Fruit fly (Drosophila melanogaster): ENCODE data around the gene ImpL2.

Gene ImpL2

DNA sequence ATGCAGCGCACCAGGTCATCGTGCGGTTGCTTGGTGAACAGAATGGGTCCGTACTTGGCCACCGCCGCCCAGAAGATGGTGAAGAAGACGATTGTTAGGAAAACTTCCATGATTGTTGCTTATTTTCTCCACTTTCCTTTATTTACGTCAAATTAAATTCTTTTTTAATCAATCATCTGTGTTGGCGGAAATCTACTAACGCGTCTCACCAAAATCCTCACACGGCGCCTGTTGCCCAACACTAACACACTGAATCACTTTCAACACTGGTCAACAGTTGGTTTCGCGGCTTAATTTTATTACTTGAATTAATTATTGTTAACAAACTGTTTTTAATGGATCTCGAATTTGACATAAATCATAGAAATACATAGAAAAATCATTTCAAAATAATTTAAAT is 49.3 kb downstream of the ImpL2 start, which contains the start of gene VhaM9.7-c (continued):
- TF ChIP-seq B-H2 (GFP tag; optimal IDR thresholded peaks at IDR 0.05) (peak; percentile 70), gcm (GFP tag; optimal IDR thresholded peaks at IDR 0.05) (no peak), fu2 (GFP tag; optimal IDR thresholded peaks at IDR 0.05) (peak; percentile 53), lilli (GFP tag; optimal IDR thresholded peaks at IDR 0.05) (peak; percentile 49), CG1024 (GFP tag; IDR thresholded peaks at IDR 0.05) (0 out of 2 replicates have a peak, but pooled peaks have one; percentile 7), bbx (GFP tag; IDR thresholded peaks at IDR 0.05; ENCODE audit: partially characterized antibody) (0 out of 2 replicates have a peak, but pooled peaks have one; percentile 17), caup (GFP tag; optimal IDR thresholded peaks at IDR 0.05; ENCODE audit: severe bottlenecking) (peak; percentile 43), CG15601 (tag; optimal IDR thresholded peaks at IDR 0.05) (peak; percentile 9), gem (tag; optimal IDR thresholded peaks at IDR 0.05) (no peak), CG1647 (GFP tag; optimal IDR thresholded peaks at IDR 0.05) (peak; percentile 6), CG8924 (tag; optimal IDR thresholded peaks at IDR 0.05) (no peak), tap (tag; optimal IDR thresholded peaks at IDR 0.05) (no peak), Dref (GFP tag; IDR thresholded peaks at IDR 0.05) (no peak), crol (GFP tag; IDR thresholded peaks at IDR 0.05) (no peak), Gsc (GFP tag; IDR thresholded peaks at IDR 0.05) (no peak), crp (GFP tag; optimal IDR thresholded peaks at IDR 0.05) (peak; percentile 56 to 87), CG31441 (GFP tag; IDR thresholded peaks at IDR 0.05) (no peak), slbo (GFP tag; IDR thresholded peaks at IDR 0.05) (peak; percentile 53; the same call in 1 of the 2 replicates), CG31365 (tag; optimal IDR thresholded peaks at IDR 0.05) (no peak), CG7987 (GFP tag; optimal IDR thresholded peaks at IDR 0.05) (peak; percentile 39), Lim3 (GFP tag; IDR thresholded peaks at IDR 0.05) (no peak), phol (tag; optimal IDR thresholded peaks at IDR 0.05) (peak; percentile 39), sens (GFP tag) (peak; percentile 78), sisA (GFP tag; IDR thresholded peaks at IDR 0.05) (no peak; the same call in 1 of the 2 replicates), CG31224 (GFP tag; IDR thresholded peaks at IDR 0.05) (no peak), Sox100B (GFP tag; optimal IDR thresholded peaks at IDR 0.05) (no peak), Ets97D (GFP tag; optimal IDR thresholded peaks at IDR 0.05) (peak; percentile 65), CG18599 (GFP tag; optimal IDR thresholded peaks at IDR 0.05) (peak; percentile 28), bcd (GFP tag; optimal IDR thresholded peaks at IDR 0.05) (peak; percentile 17), trem (tag; optimal IDR thresholded peaks at IDR 0.05) (peak; percentile 65), CG18262 (tag; optimal IDR thresholded peaks at IDR 0.05) (no peak), fd3F (GFP tag; optimal IDR thresholded peaks at IDR 0.05) (no peak), CG11093 (GFP tag; IDR thresholded peaks at IDR 0.05) (no peak), stwl (tag; optimal IDR thresholded peaks at IDR 0.05) (peak; percentile 96), CG6765 (GFP tag; optimal IDR thresholded peaks at IDR 0.05) (no peak), CG2889 (GFP tag; IDR thresholded peaks at IDR 0.05) (no peak), pho (GFP tag; optimal IDR thresholded peaks at IDR 0.05) (no peak), CG30403 (GFP tag; optimal IDR thresholded peaks at IDR 0.05) (peak; percentile 47), row (GFP tag; IDR thresholded peaks at IDR 0.05) (0 out of 3 replicates have a peak, but pooled peaks have one; percentile 7), CG34224 (GFP tag; IDR thresholded peaks at IDR 0.05; ENCODE audit: partially characterized antibody) (peak; percentile 15; the same call in 1 of the 3 replicates), CG4424 (GFP tag; optimal IDR thresholded peaks at IDR 0.05) (peak; percentile 30), gfzf (GFP tag; optimal IDR thresholded peaks at IDR 0.05) (peak; percentile 81), Scr (GFP tag; IDR thresholded peaks at IDR 0.05; ENCODE audit: partially characterized antibody) (peak; percentile 28; the same call in 1 of the 2 replicates), CG8089 (GFP tag; optimal IDR thresholded peaks at IDR 0.05) (peak; percentile 19), sob (GFP tag; IDR thresholded peaks at IDR 0.05) (peak; percentile 68), scrt (GFP tag; optimal IDR thresholded peaks at IDR 0.05) (peak; percentile 54), Tbp (GFP tag; optimal IDR thresholded peaks at IDR 0.05) (no peak), Bgb (GFP tag; IDR thresholded peaks at IDR 0.05; ENCODE audit: partially characterized antibody) (0 out of 2 replicates have a peak, but pooled peaks have one; percentile 21), Hsf (GFP tag; optimal IDR thresholded peaks at IDR 0.05) (peak; percentile 22), Ptx1 (GFP tag; IDR thresholded peaks at IDR 0.05) (no peak)

Measured in whole organism, embryonic.